Worm (Caenorhabditis elegans): ENCODE measurements around the gene B0281.1.

DNA sequence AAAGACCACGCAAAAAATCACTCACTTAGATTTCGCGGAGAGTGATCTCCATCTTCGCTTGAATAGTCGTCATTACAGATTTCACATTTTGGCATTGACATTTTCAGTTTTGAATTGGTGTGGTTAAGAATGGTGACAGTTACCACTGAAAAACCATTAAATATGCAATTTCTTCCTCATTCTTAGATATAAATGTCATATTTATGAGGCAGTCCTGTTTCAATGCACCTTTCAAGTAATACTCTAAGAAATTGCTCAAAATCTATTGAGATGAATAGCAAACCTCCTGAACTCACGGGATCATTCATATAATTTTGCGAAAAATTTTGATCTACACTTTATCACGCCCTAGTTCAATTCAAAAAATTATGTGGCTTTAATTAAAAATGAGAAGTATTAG lies 20.8 kb upstream of the B0281.1 start, which contains the start of gene K09F6.7:
- TF ChIP-seq ztf-23 (GFP tag; IDR thresholded peaks at IDR 0.05) (no peak), ref-1 (GFP tag; conservative IDR thresholded peaks at IDR 0.05) (no peak)
